Fruit fly (Drosophila melanogaster) whole organism, pupa: ENCODE measurements around the gene cbt.

Experiments
- CG10348 ChIP-seq: fragments of 200-800 bp; sonication (Bioruptor generic); IDR thresholded peaks from 2 replicates; pipeline ENCODE4 v1.3.6; 2022; ENCODE audit warnings: missing biosample characterization, missing genetic modification characterization
- CG12605 ChIP-seq: fragments of 200-800 bp; sonication (Bioruptor generic); IDR thresholded peaks from 2 replicates; pipeline ENCODE4 v1.3.6; 2022; ENCODE audit warnings: missing biosample characterization, missing genetic modification characterization
- CG14655 ChIP-seq: fragments of 200-800 bp; sonication (Bioruptor generic); optimal IDR thresholded peaks from 3 replicates; lab custom pipeline; 2017; ENCODE audit warnings: mild to moderate bottlenecking, missing biosample characterization, missing genetic modification reagents, missing genetic modification characterization
- CG17806 ChIP-seq: fragments of 200-800 bp; sonication (Bioruptor generic); optimal IDR thresholded peaks from 2 replicates; lab custom pipeline; 2018; ENCODE audit warnings: missing biosample characterization, mild to moderate bottlenecking, missing genetic modification characterization, moderate library complexity
- CG34367 ChIP-seq: fragments of 200-800 bp; sonication (Bioruptor generic); optimal IDR thresholded peaks from 2 replicates; lab custom pipeline; 2018; ENCODE audit warnings: missing biosample characterization, mild to moderate bottlenecking, missing genetic modification characterization
- CG4496 ChIP-seq: fragments of 200-800 bp; sonication (Bioruptor generic); IDR thresholded peaks from 3 replicates; pipeline ENCODE4 v1.3.6; 2022; ENCODE audit warnings: missing biosample characterization, missing genetic modification characterization
- CG8159 ChIP-seq: fragments of 200-800 bp; sonication (Bioruptor generic); optimal IDR thresholded peaks from 3 replicates; lab custom pipeline; 2018; ENCODE audit warnings: missing biosample characterization, mild to moderate bottlenecking, missing genetic modification characterization, moderate library complexity
- CG9948 ChIP-seq: fragments of 200-800 bp; sonication (Bioruptor generic); optimal IDR thresholded peaks from 2 replicates; lab custom pipeline; 2018; ENCODE audit warnings: missing biosample characterization, mild to moderate bottlenecking, missing genetic modification characterization, moderate library complexity
- EcR ChIP-seq: fragments of 200-800 bp; sonication (Bioruptor generic); optimal IDR thresholded peaks from 3 replicates; lab custom pipeline; 2019; ENCODE audit warnings: missing biosample characterization, missing genetic modification characterization, mild to moderate bottlenecking, moderate library complexity, missing genetic modification reagents
- Ets98B ChIP-seq: fragments of 200-800 bp; sonication (Bioruptor generic); IDR thresholded peaks from 2 replicates; pipeline ENCODE4 v1.3.6; 2022; ENCODE audit warnings: missing biosample characterization, missing genetic modification characterization
- Pif1B ChIP-seq: fragments of 200-800 bp; sonication (Bioruptor generic); optimal IDR thresholded peaks from 3 replicates; lab custom pipeline; 2016; ENCODE audit warnings: missing biosample characterization, missing genetic modification characterization
- Snoo ChIP-seq: fragments of 200-800 bp; sonication (Bioruptor generic); optimal IDR thresholded peaks from 3 replicates; lab custom pipeline; 2017; ENCODE audit warnings: missing biosample characterization, mild to moderate bottlenecking, missing genetic modification characterization, inconsistent platforms
- fd96Ca ChIP-seq: fragments of 200-800 bp; sonication (Bioruptor generic); IDR thresholded peaks from 3 replicates; pipeline ENCODE4 v1.3.6; 2022; ENCODE audit warnings: missing biosample characterization, missing genetic modification characterization
- gl ChIP-seq: fragments of 200-800 bp; sonication (Bioruptor generic); optimal IDR thresholded peaks from 2 replicates; lab custom pipeline; 2018; ENCODE audit warnings: missing biosample characterization, mild to moderate bottlenecking, missing genetic modification characterization

DNA sequence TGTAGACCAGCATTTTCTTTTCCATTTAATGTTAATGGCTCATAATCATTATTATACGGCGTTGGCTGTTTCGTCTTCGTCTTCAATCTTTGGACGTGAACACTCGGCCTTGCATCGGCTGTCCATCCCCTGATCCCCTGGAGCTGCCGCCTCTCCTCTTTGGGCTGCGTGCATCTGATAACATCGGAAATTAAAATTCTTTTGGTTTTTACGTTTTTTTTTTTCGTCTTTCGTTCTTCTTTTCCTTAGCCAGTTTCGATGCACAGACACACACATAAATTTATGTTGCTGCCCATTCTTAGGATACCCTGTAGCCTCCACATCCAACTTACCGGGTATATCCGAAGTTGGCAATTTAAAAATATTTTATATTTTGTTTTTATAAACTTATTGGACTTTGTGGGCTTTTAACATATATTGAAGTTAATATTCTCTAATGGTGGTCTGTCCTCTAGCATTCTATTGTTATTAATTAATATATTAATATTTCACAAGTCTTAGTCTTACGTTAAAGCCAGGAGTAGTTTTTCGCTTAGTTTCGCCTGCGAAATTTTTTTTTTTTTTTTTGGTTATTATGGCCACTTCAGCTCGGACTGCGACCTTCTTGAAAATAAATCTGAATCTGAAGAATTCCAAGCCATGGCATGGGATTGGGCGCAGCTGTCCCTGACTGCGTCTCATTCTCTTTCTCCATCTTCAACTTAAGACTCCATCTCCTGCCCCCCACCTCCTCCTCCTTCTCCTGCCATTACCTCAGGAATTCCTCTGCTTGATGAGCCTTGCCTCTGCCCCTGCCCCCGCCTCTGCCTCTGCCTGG lies 38.6 kb downstream of the cbt start:
- peak; percentile 86 for TF ChIP-seq CG34367
- peak; percentile 94 for TF ChIP-seq CG8159 (tag; lab: Kevin White, UChicago)
- TF ChIP-seq EcR = no peak
- TF ChIP-seq Ets98B = no peak
- peak; percentile 90 for TF ChIP-seq CG17806 (tag; lab: Kevin White, UChicago)
- TF ChIP-seq gl = peak; percentile 53
- TF ChIP-seq CG10348 (GFP tag; lab: Robert Waterston, UW) = no peak
- TF ChIP-seq CG4496 = no peak; the same call in 1 of the 3 replicates
- peak; percentile 90 for TF ChIP-seq Snoo
- TF ChIP-seq CG12605 (GFP tag; lab: Robert Waterston, UW) = peak; percentile 20; the same call in 1 of the 2 replicates
- no peak for TF ChIP-seq fd96Ca (GFP tag; lab: Robert Waterston, UW)
- TF ChIP-seq CG14655 (GFP tag; lab: Kevin White, UChicago) = peak; percentile 89
- TF ChIP-seq CG9948 (tag; lab: Kevin White, UChicago) = peak; percentile 95
- peak; percentile 87 for TF ChIP-seq Pif1B
